Worm (Caenorhabditis elegans): ENCODE data around the gene ech-9.
A peak's percentile ranks its signal among the peaks of the same experiment; 100 is the strongest.

Gene ech-9

ce11 chrIV:10251764-10252163 lies 16.6 kb upstream of the ech-9 start:
- TF ChIP-seq skn-1 (tag; optimal IDR thresholded peaks at IDR 0.05) = no peak
- TF ChIP-seq aly-2 (tag; optimal IDR thresholded peaks at IDR 0.05) = no peak
- TF ChIP-seq ztf-11 (tag; optimal IDR thresholded peaks at IDR 0.05) = no peak
- no peak for TF ChIP-seq elt-3 (tag; optimal IDR thresholded peaks at IDR 0.05)
- TF ChIP-seq ceh-82 (tag; optimal IDR thresholded peaks at IDR 0.05) = no peak
- no peak for TF ChIP-seq nhr-11 (tag; optimal IDR thresholded peaks at IDR 0.05)
- TF ChIP-seq nhr-23 (tag; optimal IDR thresholded peaks at IDR 0.05) = no peak
- TF ChIP-seq lin-39 (tag; optimal IDR thresholded peaks at IDR 0.05) = no peak
- no peak for TF ChIP-seq nhr-237 (tag; optimal IDR thresholded peaks at IDR 0.05)
- TF ChIP-seq R02D3.7 (tag; optimal IDR thresholded peaks at IDR 0.05) = no peak
- TF ChIP-seq sem-4 (tag; optimal IDR thresholded peaks at IDR 0.05) = no peak
- no peak for TF ChIP-seq nhr-129 (tag; optimal IDR thresholded peaks at IDR 0.05)
- TF ChIP-seq ztf-1 (GFP tag; conservative IDR thresholded peaks at IDR 0.05) = no peak
- TF ChIP-seq ama-1 (optimal IDR thresholded peaks at IDR 0.05) = no peak

- no peak for TF ChIP-seq ama-1 (optimal IDR thresholded peaks at IDR 0.05)
- no peak for TF ChIP-seq lin-39 (tag; optimal IDR thresholded peaks at IDR 0.05)
- peak; percentile 24 for TF ChIP-seq crh-2 (tag; optimal IDR thresholded peaks at IDR 0.05)
- no peak for TF ChIP-seq nhr-11 (tag; optimal IDR thresholded peaks at IDR 0.05)
- TF ChIP-seq nhr-21 (tag; optimal IDR thresholded peaks at IDR 0.05) = peak; percentile 8
- TF ChIP-seq sma-9 (GFP tag; optimal IDR thresholded peaks at IDR 0.05) = peak; percentile 30
- no peak for TF ChIP-seq sma-9 (tag; optimal IDR thresholded peaks at IDR 0.05)
Measured at ce11 chrIV:10251261-10251660, 16.1 kb upstream of the ech-9 start.

DNA sequence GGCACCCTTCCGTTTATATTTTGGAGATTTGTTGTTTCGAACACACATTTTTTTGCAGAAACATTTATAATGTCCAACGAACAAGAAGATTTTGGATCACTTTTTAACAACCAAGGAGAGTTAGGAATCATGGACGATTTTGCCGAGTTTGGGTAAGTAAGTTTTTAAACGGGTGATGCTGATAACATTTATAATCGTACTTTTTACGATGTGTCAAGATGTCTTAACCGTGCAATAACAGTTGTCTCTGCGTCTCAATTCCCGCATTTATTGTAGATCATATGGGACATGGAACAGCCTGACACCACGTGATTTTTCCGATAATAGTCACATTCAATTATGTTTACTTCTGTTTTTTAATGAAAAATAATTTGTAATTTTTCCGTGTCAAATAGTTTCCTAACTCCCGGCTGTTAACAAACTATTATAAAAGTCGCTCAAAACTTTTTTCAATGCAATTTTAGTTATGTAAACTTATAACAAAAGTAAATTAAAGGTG lies 15.5 kb upstream of the ech-9 start, which contains the start of gene daf-14:
Gene daf-14, plus strand, starts transcription at position 51 of the 499 bp plus-strand sequence.
- TF ChIP-seq sma-9 (GFP tag; optimal IDR thresholded peaks at IDR 0.05) (peak; percentile 81), sma-9 (tag; optimal IDR thresholded peaks at IDR 0.05) (no peak), sma-3 (GFP tag; optimal IDR thresholded peaks at IDR 0.05) (peak; percentile 61), ztf-1 (GFP tag; conservative IDR thresholded peaks at IDR 0.05) (no peak), crh-2 (tag; optimal IDR thresholded peaks at IDR 0.05) (peak; percentile 60), gmeb-1 (tag; optimal IDR thresholded peaks at IDR 0.05) (peak; percentile 21)

- peak; percentile 77 for TF ChIP-seq blmp-1 (tag; optimal IDR thresholded peaks at IDR 0.05; ENCODE audit: insufficient read depth)
- TF ChIP-seq sma-3 (GFP tag; optimal IDR thresholded peaks at IDR 0.05) = peak; percentile 26
- TF ChIP-seq nhr-25 (tag; optimal IDR thresholded peaks at IDR 0.05) = peak; percentile 45
- peak; percentile 61 for TF ChIP-seq crh-2 (tag; optimal IDR thresholded peaks at IDR 0.05)
- TF ChIP-seq unc-62 (GFP tag; optimal IDR thresholded peaks at IDR 0.05) = no peak
- peak in 1 of 2 experiments; percentile 36 for TF ChIP-seq lsy-2 (tag; optimal IDR thresholded peaks at IDR 0.05)
Measured at ce11 chrIV:10245666-10246210, 10.6 kb upstream of the ech-9 start, which contains the start of gene F01G10.10. Gene F01G10.10, plus strand, starts transcription at chrIV:10246160.

DNA sequence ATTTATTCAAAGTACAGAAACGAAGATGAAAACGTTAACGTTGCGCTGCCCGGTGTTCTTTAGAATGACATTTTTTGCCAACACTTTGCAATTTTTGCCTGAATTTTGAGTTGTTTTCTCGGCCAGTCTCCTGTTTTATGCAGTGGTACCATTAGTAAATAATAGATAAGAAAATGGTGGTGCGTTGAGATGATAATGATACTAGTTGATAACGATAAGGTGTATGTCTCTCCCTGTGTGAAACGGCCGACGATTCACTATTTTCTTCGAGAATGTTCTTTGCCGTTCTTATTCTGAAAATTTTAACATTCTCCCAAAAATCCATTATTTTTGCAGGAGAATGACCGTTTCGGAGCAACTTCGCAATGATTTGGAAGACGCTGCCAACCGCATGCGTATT lies 8.1 kb upstream of the ech-9 start, which contains the start of gene tkt-1:
Gene tkt-1, plus strand, starts transcription at position 337 of the 400 bp plus-strand sequence.
- TF ChIP-seq fos-1 (tag; optimal IDR thresholded peaks at IDR 0.05) (peak; percentile 79), nhr-23 (tag; optimal IDR thresholded peaks at IDR 0.05) (no peak), dmd-4 (tag; optimal IDR thresholded peaks at IDR 0.05) (no peak), sma-9 (GFP tag; optimal IDR thresholded peaks at IDR 0.05) (peak; percentile 28), sma-9 (tag; optimal IDR thresholded peaks at IDR 0.05) (no peak), crh-2 (tag; optimal IDR thresholded peaks at IDR 0.05) (peak; percentile 81), aly-2 (tag; optimal IDR thresholded peaks at IDR 0.05) (no peak), nhr-6 (tag; optimal IDR thresholded peaks at IDR 0.05) (no peak), nhr-11 (tag; optimal IDR thresholded peaks at IDR 0.05) (no peak), zag-1 (tag; optimal IDR thresholded peaks at IDR 0.05) (no peak), ztf-1 (GFP tag; conservative IDR thresholded peaks at IDR 0.05) (no peak), ztf-11 (tag; optimal IDR thresholded peaks at IDR 0.05) (no peak), nhr-10 (tag; optimal IDR thresholded peaks at IDR 0.05) (no peak), ztf-4 (tag; optimal IDR thresholded peaks at IDR 0.05) (no peak), R02D3.7 (tag; optimal IDR thresholded peaks at IDR 0.05) (no peak)

- TF ChIP-seq lin-13 (GFP tag; optimal IDR thresholded peaks at IDR 0.05) (peak; percentile 25), zag-1 (tag; optimal IDR thresholded peaks at IDR 0.05) (no peak), gmeb-1 (tag; optimal IDR thresholded peaks at IDR 0.05) (peak; percentile 79), mbf-1 (tag; optimal IDR thresholded peaks at IDR 0.05) (no peak), fos-1 (tag; optimal IDR thresholded peaks at IDR 0.05) (no peak), crh-2 (tag; optimal IDR thresholded peaks at IDR 0.05) (peak; percentile 24), mdl-1 (tag; optimal IDR thresholded peaks at IDR 0.05) (no peak), snpc-4 (tag; optimal IDR thresholded peaks at IDR 0.05) (no peak), C34F6.9 (tag; optimal IDR thresholded peaks at IDR 0.05) (no peak), ZK546.5 (tag; optimal IDR thresholded peaks at IDR 0.05) (no peak), nhr-77 (tag; optimal IDR thresholded peaks at IDR 0.05) (no peak), F13H6.1 (tag; optimal IDR thresholded peaks at IDR 0.05) (no peak), ztf-11 (tag; optimal IDR thresholded peaks at IDR 0.05) (no peak), R02D3.7 (tag; optimal IDR thresholded peaks at IDR 0.05) (no peak), sma-9 (GFP tag; optimal IDR thresholded peaks at IDR 0.05) (no peak), sma-9 (tag; optimal IDR thresholded peaks at IDR 0.05) (no peak), nhr-6 (tag; optimal IDR thresholded peaks at IDR 0.05) (no peak), unc-39 (tag; optimal IDR thresholded peaks at IDR 0.05) (no peak), nhr-129 (tag; optimal IDR thresholded peaks at IDR 0.05) (peak; percentile 68), ceh-16 (tag; optimal IDR thresholded peaks at IDR 0.05) (no peak), sem-4 (tag; optimal IDR thresholded peaks at IDR 0.05) (no peak)
Measured at ce11 chrIV:10242458-10243123, 7.5 kb upstream of the ech-9 start.

All from whole organism, L2 larva.